Fruit fly (Drosophila melanogaster) whole organism, embryonic: ENCODE results near the gene CG13634.

Experiments used
- Abd-B ChIP-seq: fragments of 200-800 bp; sonication (Bioruptor generic); optimal IDR thresholded peaks from 2 replicates; lab custom pipeline; 2018; ENCODE audit warnings: missing biosample characterization, mild to moderate bottlenecking, missing genetic modification characterization, moderate library complexity
- Atf-2 ChIP-seq: fragments of 200-800 bp; sonication (Bioruptor generic); optimal IDR thresholded peaks from 2 replicates; lab custom pipeline; 2016; ENCODE audit warnings: missing biosample characterization, missing genetic modification characterization
- Bdp1 ChIP-seq: fragments of 200-800 bp; sonication (Bioruptor generic); optimal IDR thresholded peaks from 3 replicates; lab custom pipeline; 2016; ENCODE audit warnings: missing biosample characterization, missing genetic modification characterization
- Bteb2 ChIP-seq: fragments of 200-800 bp; sonication (Bioruptor generic); optimal IDR thresholded peaks from 2 replicates; lab custom pipeline; 2016; ENCODE audit warnings: missing biosample characterization, missing genetic modification characterization
- C15 ChIP-seq: fragments of 200-800 bp; sonication (Bioruptor generic); IDR thresholded peaks from 3 replicates; pipeline ENCODE4 v1.3.6; 2022; ENCODE audit warnings: missing biosample characterization, missing genetic modification characterization
- CG11247 ChIP-seq: fragments of 200-800 bp; sonication (Bioruptor generic); IDR thresholded peaks from 2 replicates; pipeline ENCODE4 v1.3.6; 2022; ENCODE audit warnings: missing biosample characterization, missing genetic modification characterization
- CG12219 ChIP-seq: fragments of 200-800 bp; sonication (Bioruptor generic); optimal IDR thresholded peaks from 3 replicates; lab custom pipeline; 2018; ENCODE audit warnings: missing biosample characterization, mild to moderate bottlenecking, missing genetic modification characterization
- CG12391 ChIP-seq: fragments of 200-800 bp; sonication (Bioruptor generic); optimal IDR thresholded peaks from 3 replicates; lab custom pipeline; 2018; ENCODE audit warnings: missing biosample characterization, mild to moderate bottlenecking, missing genetic modification characterization, moderate library complexity
- CG13287 ChIP-seq: fragments of 200-800 bp; sonication (Bioruptor generic); IDR thresholded peaks from 2 replicates; pipeline ENCODE4 v1.3.6; 2022; ENCODE audit warnings: missing biosample characterization, missing genetic modification characterization; ENCODE audit not compliant: partially characterized antibody
- CG13424 ChIP-seq: fragments of 200-800 bp; sonication (Bioruptor generic); optimal IDR thresholded peaks from 2 replicates; lab custom pipeline; 2019; ENCODE audit warnings: missing biosample characterization, mild to moderate bottlenecking, missing genetic modification characterization, moderate library complexity
- CG1529 ChIP-seq: fragments of 200-800 bp; sonication (Bioruptor generic); optimal IDR thresholded peaks from 3 replicates; lab custom pipeline; 2018; ENCODE audit warnings: missing biosample characterization, missing genetic modification characterization
- CG16813 ChIP-seq: fragments of 200-800 bp; sonication (Bioruptor generic); IDR thresholded peaks from 3 replicates; pipeline ENCODE4 v1.3.6; 2022; ENCODE audit warnings: missing biosample characterization, missing genetic modification characterization; ENCODE audit not compliant: partially characterized antibody
- CG16815 ChIP-seq: fragments of 200-800 bp; sonication (Bioruptor generic); optimal IDR thresholded peaks from 3 replicates; lab custom pipeline; 2017; ENCODE audit warnings: missing biosample characterization, mild to moderate bottlenecking, missing genetic modification characterization
- CG31441 ChIP-seq: fragments of 200-800 bp; sonication (Bioruptor generic); IDR thresholded peaks from 2 replicates; pipeline ENCODE4 v1.3.6; 2022; ENCODE audit warnings: missing biosample characterization, missing genetic modification characterization
- CG33213 ChIP-seq: fragments of 200-800 bp; sonication (Bioruptor generic); optimal IDR thresholded peaks from 3 replicates; lab custom pipeline; 2016; ENCODE audit warnings: missing biosample characterization, missing genetic modification characterization
- CG8359 ChIP-seq: fragments of 200-800 bp; sonication (Bioruptor generic); optimal IDR thresholded peaks from 2 replicates; lab custom pipeline; 2017; ENCODE audit warnings: missing biosample characterization, mild to moderate bottlenecking, missing genetic modification characterization, borderline replicate concordance
- CG9727 ChIP-seq: fragments of 200-800 bp; sonication (Bioruptor generic); optimal IDR thresholded peaks from 3 replicates; lab custom pipeline; 2017; ENCODE audit warnings: missing biosample characterization, mild to moderate bottlenecking, missing genetic modification characterization
- CG9876 ChIP-seq: fragments of 200-800 bp; sonication (Bioruptor generic); optimal IDR thresholded peaks from 2 replicates; lab custom pipeline; 2016; ENCODE audit warnings: missing biosample characterization, missing genetic modification characterization
- CoRest ChIP-seq: fragments of 200-800 bp; sonication (Bioruptor generic); optimal IDR thresholded peaks from 3 replicates; lab custom pipeline; 2018; ENCODE audit warnings: missing biosample characterization, mild to moderate bottlenecking, missing genetic modification characterization, moderate library complexity
- D ChIP-seq, 2 experiments: fragments of 200-800 bp in 1 of 2; fragments of >200 bp in 1 of 2; sonication (Bioruptor generic) in 1 of 2; optimal IDR thresholded peaks; 2 replicates in 1 of 2; 3 replicates in 1 of 2; lab custom pipeline; 2017; ENCODE audit warnings: mild to moderate bottlenecking in 1 of 2, missing biosample characterization in 1 of 2, missing genetic modification characterization in 1 of 2, missing genetic modification reagents in 1 of 2
- Dip2 ChIP-seq: fragments of 200-800 bp; sonication (Bioruptor generic); IDR thresholded peaks from 2 replicates; pipeline ENCODE4 v1.3.6; 2022; ENCODE audit warnings: missing biosample characterization, missing genetic modification characterization
- Dp ChIP-seq: fragments of 200-800 bp; sonication (Bioruptor generic); optimal IDR thresholded peaks from 2 replicates; lab custom pipeline; 2018; ENCODE audit warnings: missing biosample characterization, mild to moderate bottlenecking, missing genetic modification characterization, moderate library complexity
- Hr51 ChIP-seq, 2 experiments: fragments of 200-800 bp; sonication (Bioruptor generic); optimal IDR thresholded peaks; 2 replicates in 1 of 2; 3 replicates in 1 of 2; lab custom pipeline; 2016 to 2018; ENCODE audit warnings: missing biosample characterization in 2 of 2, missing genetic modification characterization in 2 of 2, mild to moderate bottlenecking in 1 of 2, moderate library complexity in 1 of 2
- Mad ChIP-seq: fragments of 200-800 bp; sonication (Bioruptor generic); optimal IDR thresholded peaks from 2 replicates; lab custom pipeline; 2016; ENCODE audit warnings: missing biosample characterization, missing genetic modification characterization
- Oli ChIP-seq: fragments of 200-800 bp; sonication (Bioruptor generic); optimal IDR thresholded peaks from 2 replicates; lab custom pipeline; 2018; ENCODE audit warnings: missing biosample characterization, mild to moderate bottlenecking, missing genetic modification characterization, moderate library complexity
- Pdp1 ChIP-seq, 2 experiments: fragments of 200-800 bp; sonication (Bioruptor generic); optimal IDR thresholded peaks; 3 replicates each; lab custom pipeline; 2016; ENCODE audit warnings: missing biosample characterization in 2 of 2, missing genetic modification characterization in 2 of 2, mild to moderate bottlenecking in 1 of 2, moderate library complexity in 1 of 2
- Rfx ChIP-seq: fragments of 200-800 bp; sonication (Bioruptor generic); IDR thresholded peaks from 2 replicates; pipeline ENCODE4 v1.3.6; 2022; ENCODE audit warnings: missing biosample characterization, missing genetic modification characterization
- Ssrp ChIP-seq: fragments of 200-800 bp; sonication (Bioruptor generic); optimal IDR thresholded peaks from 2 replicates; lab custom pipeline; 2018; ENCODE audit warnings: missing biosample characterization, mild to moderate bottlenecking, missing genetic modification characterization, moderate library complexity
- abd-A ChIP-seq: fragments of 200-800 bp; sonication (Bioruptor generic); optimal IDR thresholded peaks from 3 replicates; lab custom pipeline; 2019; ENCODE audit warnings: missing biosample characterization, mild to moderate bottlenecking, missing genetic modification characterization, moderate library complexity
- cg ChIP-seq: fragments of 200-800 bp; sonication (Bioruptor generic); optimal IDR thresholded peaks from 3 replicates; lab custom pipeline; 2019; ENCODE audit warnings: missing biosample characterization, mild to moderate bottlenecking, missing genetic modification characterization, moderate library complexity
- dimm ChIP-seq: fragments of 200-800 bp; sonication (Bioruptor generic); IDR thresholded peaks from 2 replicates; pipeline ENCODE4 v1.3.6; 2022; ENCODE audit warnings: missing biosample characterization, missing genetic modification characterization
- ems ChIP-seq: fragments of 200-800 bp; sonication (Bioruptor generic); optimal IDR thresholded peaks from 3 replicates; lab custom pipeline; 2016; ENCODE audit warnings: missing biosample characterization, missing genetic modification characterization
- fd102C ChIP-seq: fragments of 200-800 bp; sonication (Bioruptor generic); optimal IDR thresholded peaks from 2 replicates; lab custom pipeline; 2018; ENCODE audit warnings: missing biosample characterization, mild to moderate bottlenecking, missing genetic modification characterization, moderate library complexity
- ftz-f1 ChIP-seq: fragments of 200-800 bp; sonication (Bioruptor generic); optimal IDR thresholded peaks from 2 replicates; lab custom pipeline; 2016; ENCODE audit warnings: missing biosample characterization, missing genetic modification characterization
- gcm ChIP-seq: fragments of 200-800 bp; sonication (Bioruptor generic); optimal IDR thresholded peaks from 2 replicates; lab custom pipeline; 2019; ENCODE audit warnings: missing biosample characterization, mild to moderate bottlenecking, missing genetic modification characterization, moderate library complexity
- grau ChIP-seq: fragments of 200-800 bp; optimal IDR thresholded peaks from 3 replicates; lab custom pipeline; 2019; ENCODE audit warnings: missing biosample characterization, mild to moderate bottlenecking, missing genetic modification characterization, moderate library complexity
- maf-S ChIP-seq: fragments of 200-800 bp; sonication (Bioruptor generic); optimal IDR thresholded peaks from 2 replicates; lab custom pipeline; 2016; ENCODE audit warnings: missing biosample characterization, missing genetic modification characterization
- pan ChIP-seq, 4 experiments: fragments of >200 bp in 3 of 4; fragments of 200-800 bp in 1 of 4; sonication (Bioruptor generic) in 1 of 4; optimal IDR thresholded peaks in 3 of 4; IDR thresholded peaks in 1 of 4; 2 replicates each; pipeline versions ENCODE4 v1.3.6 to Lab custom; 2017 to 2022; ENCODE audit warnings: missing biosample characterization in 2 of 4, missing genetic modification characterization in 2 of 4, mixed read lengths in 1 of 4
- pita ChIP-seq: fragments of 200-800 bp; sonication (Bioruptor generic); optimal IDR thresholded peaks from 2 replicates; lab custom pipeline; 2017; ENCODE audit warnings: missing biosample characterization, mild to moderate bottlenecking, missing genetic modification characterization
- sisA ChIP-seq: fragments of 200-800 bp; sonication (Bioruptor generic); IDR thresholded peaks from 2 replicates; pipeline ENCODE4 v1.3.6; 2022; ENCODE audit warnings: missing biosample characterization, missing genetic modification characterization
- trh ChIP-seq: fragments of 200-800 bp; sonication (Bioruptor generic); optimal IDR thresholded peaks from 2 replicates; lab custom pipeline; 2016; ENCODE audit warnings: missing biosample characterization, missing genetic modification characterization
- unc-4 ChIP-seq: fragments of 200-800 bp; sonication (Bioruptor generic); IDR thresholded peaks from 2 replicates; pipeline ENCODE4 v1.3.6; 2022; ENCODE audit warnings: missing biosample characterization, missing genetic modification characterization; ENCODE audit not compliant: partially characterized antibody
- usp ChIP-seq: fragments of >200 bp; optimal IDR thresholded peaks from 2 replicates; lab custom pipeline; 2017; ENCODE audit warnings: missing biosample characterization, missing genetic modification characterization
- wor ChIP-seq: fragments of 200-800 bp; sonication (Bioruptor generic); IDR thresholded peaks from 2 replicates; pipeline ENCODE4 v1.3.6; 2022; ENCODE audit warnings: missing biosample characterization, missing genetic modification characterization
- zfh1 ChIP-seq: fragments of 200-800 bp; sonication (Bioruptor generic); IDR thresholded peaks from 3 replicates; pipeline ENCODE4 v1.3.6; 2022; ENCODE audit warnings: missing biosample characterization, missing genetic modification characterization
- zfh2 ChIP-seq: fragments of 200-800 bp; sonication (Bioruptor generic); optimal IDR thresholded peaks from 2 replicates; lab custom pipeline; 2016; ENCODE audit warnings: missing biosample characterization, missing genetic modification characterization

Gene CG13634

DNA sequence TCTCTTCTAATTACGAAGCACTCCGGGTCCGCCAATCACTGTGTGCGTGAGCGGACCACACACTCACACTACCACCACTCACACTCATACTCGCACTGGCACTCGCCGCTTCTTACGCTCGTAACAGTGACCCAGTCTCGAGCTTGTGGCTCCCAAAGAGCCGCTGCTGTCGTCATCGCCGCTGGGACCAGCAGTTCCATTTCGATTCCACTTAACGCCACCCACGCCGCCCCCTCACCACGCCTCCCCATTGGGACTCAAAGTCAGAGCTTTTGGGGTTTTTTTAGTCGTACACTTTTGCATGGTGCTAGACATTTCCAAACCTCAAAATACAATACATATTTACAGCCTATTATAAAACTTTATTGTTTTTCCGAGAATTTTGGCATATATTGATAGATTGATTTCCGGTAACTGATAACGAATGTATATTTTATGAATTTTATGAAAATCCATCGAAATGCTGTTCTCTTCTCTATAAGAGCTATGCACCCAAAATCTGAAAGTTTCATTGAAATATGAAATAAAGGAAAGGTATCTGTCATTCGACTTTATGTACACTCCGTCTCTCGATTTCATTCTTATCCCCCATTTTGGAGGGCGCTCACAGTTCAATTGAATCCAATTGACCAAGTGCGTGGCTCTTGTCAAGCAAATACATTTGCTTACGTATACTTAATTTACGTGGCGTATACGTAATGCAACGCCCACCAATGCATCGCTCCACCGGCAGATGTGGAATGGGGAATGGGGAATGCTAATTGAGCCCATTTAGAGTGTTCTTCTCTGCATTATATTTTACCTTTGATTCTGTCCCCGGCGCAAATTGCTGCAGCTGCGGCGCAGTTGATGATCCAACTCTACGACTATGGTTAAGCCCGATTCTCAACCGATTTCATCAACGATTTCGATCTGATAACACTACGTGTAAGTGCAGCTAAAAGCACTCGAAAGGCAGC, 18.4 kb downstream of the CG13634 start, which contains the start of gene CG42331 (continued):
- TF ChIP-seq zfh2 (GFP tag; lab: Kevin White, UChicago) (peak; percentile 28), sisA (GFP tag; lab: Robert Waterston, UW) (peak; percentile 51), CG31441 (GFP tag; lab: Robert Waterston, UW) (peak; percentile 71), CG13287 (GFP tag; lab: Robert Waterston, UW) (no peak), Mad (GFP tag; lab: Kevin White, UChicago) (no peak), gcm (GFP tag; lab: Kevin White, UChicago) (peak; percentile 57), Bdp1 (GFP tag; lab: Kevin White, UChicago) (no peak), CG11247 (GFP tag; lab: Robert Waterston, UW) (no peak), maf-S (GFP tag; lab: Kevin White, UChicago) (peak; percentile 21), pan (optimal IDR thresholded peaks at IDR 0.05; lab: Kevin White, UChicago) (no peak), pan (GFP tag; optimal IDR thresholded peaks at IDR 0.05 in 1 of 2, IDR thresholded peaks at IDR 0.05 in 1 of 2) (peak in 1 of 2 experiments; percentile 43), CG12219 (GFP tag; lab: Kevin White, UChicago) (peak; percentile 29), CG33213 (GFP tag; lab: Kevin White, UChicago) (no peak), grau (tag; lab: Kevin White, UChicago) (peak; percentile 72), Pdp1 (GFP tag; optimal IDR thresholded peaks at IDR 0.05; lab: Kevin White, UChicago) (peak; percentile 45 to 48), dimm (no peak), CG8359 (peak; percentile 7), Dip2 (no peak), Atf-2 (GFP tag; lab: Kevin White, UChicago) (peak; percentile 53), CG9876 (no peak), cg (GFP tag; lab: Kevin White, UChicago) (peak; percentile 76), pita (GFP tag; lab: Kevin White, UChicago) (no peak), CG9727 (GFP tag; lab: Kevin White, UChicago) (peak; percentile 55), fd102C (no peak), Rfx (GFP tag; lab: Robert Waterston, UW) (peak; percentile 53; the same call in 1 of the 2 replicates), usp (no peak), CG16815 (GFP tag; lab: Kevin White, UChicago) (no peak), C15 (no peak), Ssrp (tag; lab: Kevin White, UChicago) (peak; percentile 51), CoRest (tag; lab: Kevin White, UChicago) (peak; percentile 73), unc-4 (GFP tag; lab: Robert Waterston, UW) (no peak), CG12391 (tag; lab: Kevin White, UChicago) (peak; percentile 46), abd-A (tag; lab: Kevin White, UChicago) (peak; percentile 31), CG16813 (GFP tag; lab: Robert Waterston, UW) (no peak), zfh1 (0 out of 3 replicates have a peak, but pooled peaks have one; percentile 30), ems (peak; percentile 48), Bteb2 (GFP tag; lab: Kevin White, UChicago) (peak; percentile 51), CG1529 (GFP tag; lab: Kevin White, UChicago) (no peak), D (optimal IDR thresholded peaks at IDR 0.05; lab: Kevin White, UChicago) (no peak), D (GFP tag; optimal IDR thresholded peaks at IDR 0.05; lab: Kevin White, UChicago) (peak; percentile 35), Oli (tag; lab: Kevin White, UChicago) (peak; percentile 74), trh (GFP tag; lab: Kevin White, UChicago) (no peak), Abd-B (GFP tag; lab: Kevin White, UChicago) (peak; percentile 54), Dp (GFP tag; lab: Kevin White, UChicago) (no peak), Hr51 (GFP tag; optimal IDR thresholded peaks at IDR 0.05; lab: Kevin White, UChicago) (peak; percentile 46 to 71), ftz-f1 (GFP tag; lab: Kevin White, UChicago) (no peak), CG13424 (tag; lab: Kevin White, UChicago) (peak; percentile 69), wor (GFP tag; lab: Robert Waterston, UW) (0 out of 2 replicates have a peak, but pooled peaks have one; percentile 15)
